Fruit fly (Drosophila melanogaster) whole organism, pupa: ENCODE results near the gene CG42747.

Experiments used
- CG10348 ChIP-seq: fragments of 200-800 bp; sonication (Bioruptor generic); IDR thresholded peaks from 2 replicates; pipeline ENCODE4 v1.3.6; 2022; ENCODE audit warnings: missing biosample characterization, missing genetic modification characterization
- CG12605 ChIP-seq: fragments of 200-800 bp; sonication (Bioruptor generic); IDR thresholded peaks from 2 replicates; pipeline ENCODE4 v1.3.6; 2022; ENCODE audit warnings: missing biosample characterization, missing genetic modification characterization
- CG13204 ChIP-seq: fragments of 200-800 bp; sonication (Bioruptor generic); optimal IDR thresholded peaks from 2 replicates; lab custom pipeline; 2018; ENCODE audit warnings: missing biosample characterization, mild to moderate bottlenecking, missing genetic modification characterization, moderate library complexity
- CG14655 ChIP-seq: fragments of 200-800 bp; sonication (Bioruptor generic); optimal IDR thresholded peaks from 3 replicates; lab custom pipeline; 2017; ENCODE audit warnings: mild to moderate bottlenecking, missing biosample characterization, missing genetic modification reagents, missing genetic modification characterization
- CG15710 ChIP-seq: fragments of 200-800 bp; sonication (Bioruptor generic); optimal IDR thresholded peaks from 2 replicates; lab custom pipeline; 2018; ENCODE audit warnings: missing biosample characterization, mild to moderate bottlenecking, missing genetic modification characterization, moderate library complexity
- CG17806 ChIP-seq: fragments of 200-800 bp; sonication (Bioruptor generic); optimal IDR thresholded peaks from 2 replicates; lab custom pipeline; 2018; ENCODE audit warnings: missing biosample characterization, mild to moderate bottlenecking, missing genetic modification characterization, moderate library complexity
- CG32121 ChIP-seq: fragments of 200-800 bp; sonication (Bioruptor generic); IDR thresholded peaks from 2 replicates; pipeline ENCODE4 v1.3.6; 2022; ENCODE audit warnings: missing biosample characterization, missing genetic modification characterization
- CG34367 ChIP-seq: fragments of 200-800 bp; sonication (Bioruptor generic); optimal IDR thresholded peaks from 2 replicates; lab custom pipeline; 2018; ENCODE audit warnings: missing biosample characterization, mild to moderate bottlenecking, missing genetic modification characterization
- CG4496 ChIP-seq: fragments of 200-800 bp; sonication (Bioruptor generic); IDR thresholded peaks from 3 replicates; pipeline ENCODE4 v1.3.6; 2022; ENCODE audit warnings: missing biosample characterization, missing genetic modification characterization
- CG8159 ChIP-seq: fragments of 200-800 bp; sonication (Bioruptor generic); optimal IDR thresholded peaks from 3 replicates; lab custom pipeline; 2018; ENCODE audit warnings: missing biosample characterization, mild to moderate bottlenecking, missing genetic modification characterization, moderate library complexity
- CG8301 ChIP-seq: fragments of 200-800 bp; sonication (Bioruptor generic); optimal IDR thresholded peaks from 2 replicates; lab custom pipeline; 2018; ENCODE audit warnings: missing biosample characterization, mild to moderate bottlenecking, missing genetic modification characterization
- CG9948 ChIP-seq: fragments of 200-800 bp; sonication (Bioruptor generic); optimal IDR thresholded peaks from 2 replicates; lab custom pipeline; 2018; ENCODE audit warnings: missing biosample characterization, mild to moderate bottlenecking, missing genetic modification characterization, moderate library complexity
- D1 ChIP-seq: fragments of 200-800 bp; sonication (Bioruptor generic); optimal IDR thresholded peaks from 2 replicates; lab custom pipeline; 2018; ENCODE audit warnings: missing biosample characterization, mild to moderate bottlenecking, missing genetic modification characterization, moderate library complexity
- EcR ChIP-seq: fragments of 200-800 bp; sonication (Bioruptor generic); optimal IDR thresholded peaks from 3 replicates; lab custom pipeline; 2019; ENCODE audit warnings: missing biosample characterization, missing genetic modification characterization, mild to moderate bottlenecking, moderate library complexity, missing genetic modification reagents
- Ets98B ChIP-seq: fragments of 200-800 bp; sonication (Bioruptor generic); IDR thresholded peaks from 2 replicates; pipeline ENCODE4 v1.3.6; 2022; ENCODE audit warnings: missing biosample characterization, missing genetic modification characterization
- Pif1A ChIP-seq: fragments of 200-800 bp; sonication (Bioruptor generic); optimal IDR thresholded peaks from 3 replicates; lab custom pipeline; 2016; ENCODE audit warnings: missing biosample characterization, missing genetic modification characterization
- Pif1B ChIP-seq: fragments of 200-800 bp; sonication (Bioruptor generic); optimal IDR thresholded peaks from 3 replicates; lab custom pipeline; 2016; ENCODE audit warnings: missing biosample characterization, missing genetic modification characterization
- Snoo ChIP-seq: fragments of 200-800 bp; sonication (Bioruptor generic); optimal IDR thresholded peaks from 3 replicates; lab custom pipeline; 2017; ENCODE audit warnings: missing biosample characterization, mild to moderate bottlenecking, missing genetic modification characterization, inconsistent platforms
- gl ChIP-seq: fragments of 200-800 bp; sonication (Bioruptor generic); optimal IDR thresholded peaks from 2 replicates; lab custom pipeline; 2018; ENCODE audit warnings: missing biosample characterization, mild to moderate bottlenecking, missing genetic modification characterization
- rn ChIP-seq: fragments of 200-800 bp; sonication (Bioruptor generic); IDR thresholded peaks from 2 replicates; pipeline ENCODE4 v1.3.6; 2022; ENCODE audit warnings: missing biosample characterization, missing genetic modification characterization

Gene CG42747

dm6 chr3L:6512284-6512683 lies 111.9 kb downstream of the CG42747 start:
- TF ChIP-seq CG14655 (no peak), CG9948 (tag; lab: Kevin White, UChicago) (no peak), CG12605 (no peak), Pif1B (GFP tag; lab: Kevin White, UChicago) (no peak), CG8301 (no peak), CG10348 (GFP tag; lab: Robert Waterston, UW) (no peak), CG13204 (no peak), Snoo (tag; lab: Kevin White, UChicago) (no peak), Ets98B (no peak), CG4496 (GFP tag; lab: Robert Waterston, UW) (no peak), Pif1A (GFP tag; lab: Kevin White, UChicago) (no peak), CG15710 (tag; lab: Kevin White, UChicago) (no peak)

dm6 chr3L:6516901-6517300 lies 116.5 kb downstream of the CG42747 start:
- no peak for TF ChIP-seq rn (GFP tag; lab: Robert Waterston, UW)
- no peak for TF ChIP-seq Ets98B
- no peak for TF ChIP-seq Pif1B (GFP tag; lab: Kevin White, UChicago)
- TF ChIP-seq CG34367 (tag; lab: Kevin White, UChicago): no peak
- no peak for TF ChIP-seq D1 (tag; lab: Kevin White, UChicago)
- TF ChIP-seq CG32121: no peak
- no peak for TF ChIP-seq CG17806 (tag; lab: Kevin White, UChicago)
- no peak for TF ChIP-seq CG10348 (GFP tag; lab: Robert Waterston, UW)
- TF ChIP-seq CG8159 (tag; lab: Kevin White, UChicago): no peak
- TF ChIP-seq CG4496 (GFP tag; lab: Robert Waterston, UW): no peak
- TF ChIP-seq CG14655: no peak

dm6 chr3L:6519678-6520077 lies 119.3 kb downstream of the CG42747 start:
- TF ChIP-seq EcR: no peak
- no peak for TF ChIP-seq CG13204
- TF ChIP-seq CG8301: no peak
- no peak for TF ChIP-seq gl (tag; lab: Kevin White, UChicago)
- TF ChIP-seq CG14655: no peak
- no peak for TF ChIP-seq Pif1A (GFP tag; lab: Kevin White, UChicago)
- TF ChIP-seq CG12605: no peak
- no peak for TF ChIP-seq Pif1B (GFP tag; lab: Kevin White, UChicago)
- TF ChIP-seq CG32121: no peak

- TF ChIP-seq CG13204: no peak
- TF ChIP-seq Ets98B: 0 out of 2 replicates have a peak, but pooled peaks have one; percentile 11
- 0 out of 3 replicates have a peak, but pooled peaks have one; percentile 12 for TF ChIP-seq CG4496 (GFP tag; lab: Robert Waterston, UW)
- TF ChIP-seq CG14655: peak; percentile 6
Measured at dm6 chr3L:6522785-6523184, 122.4 kb downstream of the CG42747 start.

DNA sequence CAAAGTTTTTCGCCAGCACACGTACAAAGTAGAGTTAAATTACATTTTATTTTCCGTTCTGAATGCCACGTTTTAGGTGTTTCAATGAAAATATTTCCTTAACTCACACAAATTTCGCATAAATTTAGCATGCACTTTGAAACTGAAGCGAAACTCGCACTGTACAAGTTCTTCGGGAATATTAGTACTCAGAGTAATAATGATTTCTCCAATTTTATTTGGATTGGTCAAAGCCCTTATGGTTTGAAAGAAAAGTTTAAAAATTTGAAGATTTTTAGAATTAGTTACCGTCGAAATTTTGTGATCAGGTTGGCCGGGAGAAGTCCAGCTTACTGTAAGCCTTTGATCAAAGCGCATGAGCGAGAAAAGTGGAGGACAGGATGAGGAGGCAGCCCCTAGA lies 130.0 kb downstream of the CG42747 start, which contains the start of gene betaTub65B:
Gene betaTub65B, plus strand, starts transcription at position 301 of the 400 bp plus-strand sequence.
- no peak for TF ChIP-seq CG15710 (tag; lab: Kevin White, UChicago)
- no peak for TF ChIP-seq Pif1A (GFP tag; lab: Kevin White, UChicago)
- TF ChIP-seq CG34367 (tag; lab: Kevin White, UChicago): no peak
- no peak for TF ChIP-seq EcR
- TF ChIP-seq Ets98B: no peak
- no peak for TF ChIP-seq CG8301
- no peak for TF ChIP-seq CG13204
